Worm (Caenorhabditis elegans): ENCODE data around the gene fbxa-139.
A peak's percentile ranks its signal among the peaks of the same experiment; 100 is the strongest.

Gene fbxa-139

ce11 chrV:15569702-15570430 is 24.6 kb downstream of the fbxa-139 start, which contains the start of gene lsm-5:
Gene lsm-5, plus strand, starts transcription at chrV:15570380.
- TF ChIP-seq sem-2 (GFP tag; optimal IDR thresholded peaks at IDR 0.05) (no peak), mep-1 (tag; optimal IDR thresholded peaks at IDR 0.05) (peak; percentile 34)

- no peak for TF ChIP-seq drap-1 (GFP tag; optimal IDR thresholded peaks at IDR 0.05)
- TF ChIP-seq nhr-2 (tag; optimal IDR thresholded peaks at IDR 0.05): no peak
- TF ChIP-seq nhr-76 (tag; optimal IDR thresholded peaks at IDR 0.05): no peak
- no peak for TF ChIP-seq mab-5 (tag; optimal IDR thresholded peaks at IDR 0.05)
- no peak for TF ChIP-seq lin-13 (tag; optimal IDR thresholded peaks at IDR 0.05)
- no peak for TF ChIP-seq mls-2 (tag; optimal IDR thresholded peaks at IDR 0.05)
- TF ChIP-seq pha-4 (tag; optimal IDR thresholded peaks at IDR 0.05): no peak
- no peak for TF ChIP-seq ceh-39 (tag; optimal IDR thresholded peaks at IDR 0.05)
- no peak for TF ChIP-seq sptf-1 (tag; optimal IDR thresholded peaks at IDR 0.05)
- no peak for TF ChIP-seq nhr-28 (tag; optimal IDR thresholded peaks at IDR 0.05)
- no peak for TF ChIP-seq sem-2 (GFP tag; optimal IDR thresholded peaks at IDR 0.05)
- TF ChIP-seq M03D4.4 (tag; optimal IDR thresholded peaks at IDR 0.05): no peak
- no peak for TF ChIP-seq mep-1 (tag; optimal IDR thresholded peaks at IDR 0.05)
- TF ChIP-seq unc-62 (GFP tag; optimal IDR thresholded peaks at IDR 0.05): no peak
- no peak for TF ChIP-seq zip-8 (tag; optimal IDR thresholded peaks at IDR 0.05)
- TF ChIP-seq flh-1 (GFP tag; optimal IDR thresholded peaks at IDR 0.05): no peak
- TF ChIP-seq snpc-4 (tag; optimal IDR thresholded peaks at IDR 0.05): no peak
These were observed 26.1 kb downstream of the fbxa-139 start for ce11 chrV:15568381-15568780.

- TF ChIP-seq blmp-1 (tag; optimal IDR thresholded peaks at IDR 0.05): no peak
- TF ChIP-seq nhr-2 (tag; optimal IDR thresholded peaks at IDR 0.05): no peak
- no peak for TF ChIP-seq mep-1 (tag; optimal IDR thresholded peaks at IDR 0.05)
- TF ChIP-seq zip-8 (tag; optimal IDR thresholded peaks at IDR 0.05): no peak
- TF ChIP-seq unc-62 (GFP tag; optimal IDR thresholded peaks at IDR 0.05): no peak
- no peak for TF ChIP-seq ztf-11 (tag; optimal IDR thresholded peaks at IDR 0.05)
- TF ChIP-seq nhr-237 (tag; optimal IDR thresholded peaks at IDR 0.05): no peak
- TF ChIP-seq ceh-39 (tag; optimal IDR thresholded peaks at IDR 0.05): no peak
- TF ChIP-seq nhr-12 (tag; optimal IDR thresholded peaks at IDR 0.05): no peak
- no peak for TF ChIP-seq ces-1 (GFP tag; optimal IDR thresholded peaks at IDR 0.05)
- no peak for TF ChIP-seq drap-1 (GFP tag; optimal IDR thresholded peaks at IDR 0.05)
- no peak for TF ChIP-seq mls-2 (tag; optimal IDR thresholded peaks at IDR 0.05)
These were observed 27.1 kb downstream of the fbxa-139 start, which contains the start of gene acs-2 for ce11 chrV:15567344-15567804. Gene acs-2, plus strand, starts transcription at chrV:15567394.

- TF ChIP-seq hlh-1 (tag; optimal IDR thresholded peaks at IDR 0.05) (peak; percentile 12), nhr-237 (tag; optimal IDR thresholded peaks at IDR 0.05) (no peak)
These were observed 27.8 kb downstream of the fbxa-139 start for ce11 chrV:15566511-15567178.

- TF ChIP-seq ham-2 (GFP tag; optimal IDR thresholded peaks at IDR 0.05) (no peak), nhr-2 (tag; optimal IDR thresholded peaks at IDR 0.05) (no peak), hlh-1 (tag; optimal IDR thresholded peaks at IDR 0.05) (peak; percentile 54)
These were observed 30.5 kb downstream of the fbxa-139 start for ce11 chrV:15563985-15564384.

ce11 chrV:15563477-15563876 is 31.0 kb downstream of the fbxa-139 start:
- TF ChIP-seq drap-1 (GFP tag; optimal IDR thresholded peaks at IDR 0.05): no peak
- TF ChIP-seq sptf-1 (tag; optimal IDR thresholded peaks at IDR 0.05): no peak
- no peak for TF ChIP-seq M03D4.4 (tag; optimal IDR thresholded peaks at IDR 0.05)
- no peak for TF ChIP-seq ces-1 (GFP tag; optimal IDR thresholded peaks at IDR 0.05)
- no peak for TF ChIP-seq flh-1 (GFP tag; optimal IDR thresholded peaks at IDR 0.05)
- no peak for TF ChIP-seq nhr-237 (tag; optimal IDR thresholded peaks at IDR 0.05)
- TF ChIP-seq nhr-28 (tag; optimal IDR thresholded peaks at IDR 0.05): no peak
- no peak for TF ChIP-seq ceh-39 (tag; optimal IDR thresholded peaks at IDR 0.05)
- TF ChIP-seq unc-39 (tag; optimal IDR thresholded peaks at IDR 0.05): no peak
- no peak for TF ChIP-seq zip-8 (tag; optimal IDR thresholded peaks at IDR 0.05)
- TF ChIP-seq snpc-4 (tag; optimal IDR thresholded peaks at IDR 0.05): no peak
- TF ChIP-seq unc-62 (GFP tag; optimal IDR thresholded peaks at IDR 0.05): no peak

- TF ChIP-seq ztf-11 (tag; optimal IDR thresholded peaks at IDR 0.05) (no peak), ceh-83 (GFP tag; optimal IDR thresholded peaks at IDR 0.05) (no peak), M03D4.4 (tag; optimal IDR thresholded peaks at IDR 0.05) (no peak)
These were observed 31.9 kb downstream of the fbxa-139 start for ce11 chrV:15562541-15562940.
